Worm (Caenorhabditis elegans) whole organism, mixed stage, embryonic: ENCODE results near the gene idi-1.
A peak's percentile ranks its signal among the peaks of the same experiment; 100 is the strongest.

Source experiments
- M03D4.4 ChIP-seq: sonication (generic microtip); optimal IDR thresholded peaks from 2 replicates; lab custom pipeline; 2017; ENCODE audit warnings: mild to moderate bottlenecking, missing genetic modification characterization, missing compliant biosample characterization
- bed-3 ChIP-seq: fragments of 200-800 bp; sonication (Bioruptor generic); optimal IDR thresholded peaks from 3 replicates; lab custom pipeline; 2018; ENCODE audit warnings: mild to moderate bottlenecking, missing genetic modification characterization, moderate library complexity, missing compliant biosample characterization
- blmp-1 ChIP-seq: fragments of 150-350 bp; optimal IDR thresholded peaks from 2 replicates; lab custom pipeline; 2014; ENCODE audit warnings: missing biosample characterization, missing genetic modification characterization
- ceh-39 ChIP-seq: fragments of 150-350 bp; optimal IDR thresholded peaks from 2 replicates; lab custom pipeline; 2014; ENCODE audit warnings: missing biosample characterization, missing genetic modification characterization
- ceh-43 ChIP-seq: fragments of 200-800 bp; sonication (Bioruptor generic); optimal IDR thresholded peaks from 2 replicates; lab custom pipeline; 2018; ENCODE audit warnings: mild to moderate bottlenecking, missing genetic modification characterization, moderate library complexity, missing compliant biosample characterization
- ceh-83 ChIP-seq: fragments of 200-800 bp; sonication (Bioruptor generic); optimal IDR thresholded peaks from 2 replicates; lab custom pipeline; 2018; ENCODE audit warnings: mild to moderate bottlenecking, missing genetic modification characterization, missing compliant biosample characterization
- ces-1 ChIP-seq: fragments of 150-350 bp; optimal IDR thresholded peaks from 2 replicates; lab custom pipeline; 2014; ENCODE audit warnings: missing biosample characterization, missing genetic modification reagents, missing genetic modification characterization
- cnd-1 ChIP-seq: fragments of 200-800 bp; sonication (Bioruptor generic); optimal IDR thresholded peaks from 2 replicates; lab custom pipeline; 2018; ENCODE audit warnings: mild to moderate bottlenecking, missing genetic modification characterization, missing compliant biosample characterization
- drap-1 ChIP-seq: fragments of 200-800 bp; sonication (Bioruptor generic); optimal IDR thresholded peaks from 3 replicates; lab custom pipeline; 2018; ENCODE audit warnings: mild to moderate bottlenecking, missing genetic modification characterization, missing compliant biosample characterization
- elt-1 ChIP-seq: sonication (generic microtip); optimal IDR thresholded peaks from 2 replicates; lab custom pipeline; 2017; ENCODE audit warnings: missing genetic modification characterization, mild to moderate bottlenecking, missing compliant biosample characterization, antibody characterized with exemption, moderate library complexity, borderline replicate concordance; ENCODE audit not compliant: insufficient read depth
- elt-3 ChIP-seq: fragments of 150-350 bp; optimal IDR thresholded peaks from 2 replicates; lab custom pipeline; 2014; ENCODE audit warnings: missing biosample characterization, missing genetic modification characterization
- flh-1 ChIP-seq: fragments of 200-800 bp; sonication (Bioruptor generic); optimal IDR thresholded peaks from 2 replicates; lab custom pipeline; 2018; ENCODE audit warnings: mild to moderate bottlenecking, missing genetic modification characterization, moderate library complexity, missing compliant biosample characterization
- ham-2 ChIP-seq: fragments of 200-800 bp; sonication (Bioruptor generic); optimal IDR thresholded peaks from 2 replicates; lab custom pipeline; 2018; ENCODE audit warnings: mild to moderate bottlenecking, missing genetic modification characterization, missing compliant biosample characterization
- hlh-1 ChIP-seq: fragments of 150-350 bp; optimal IDR thresholded peaks from 2 replicates; lab custom pipeline; 2014; ENCODE audit warnings: missing biosample characterization, missing genetic modification reagents, missing genetic modification characterization
- lin-13 ChIP-seq: fragments of 150-350 bp; optimal IDR thresholded peaks from 2 replicates; lab custom pipeline; 2014; ENCODE audit warnings: missing biosample characterization, missing genetic modification characterization
- lin-32 ChIP-seq: fragments of 200-800 bp; sonication (Bioruptor generic); optimal IDR thresholded peaks from 2 replicates; lab custom pipeline; 2018; ENCODE audit warnings: mild to moderate bottlenecking, missing genetic modification characterization, missing compliant biosample characterization
- lsy-2 ChIP-seq: fragments of 150-350 bp; optimal IDR thresholded peaks from 2 replicates; lab custom pipeline; 2014; ENCODE audit warnings: missing biosample characterization, missing genetic modification characterization
- mab-5 ChIP-seq: fragments of 150-350 bp; optimal IDR thresholded peaks from 2 replicates; lab custom pipeline; 2014; ENCODE audit warnings: missing biosample characterization, missing genetic modification characterization
- mep-1 ChIP-seq: fragments of 150-350 bp; optimal IDR thresholded peaks from 2 replicates; lab custom pipeline; 2017; ENCODE audit warnings: missing biosample characterization, missing genetic modification reagents, missing genetic modification characterization, inconsistent platforms
- mls-2 ChIP-seq: sonication (generic microtip); optimal IDR thresholded peaks from 2 replicates; lab custom pipeline; 2016; ENCODE audit warnings: mild to moderate bottlenecking, missing genetic modification characterization, moderate library complexity, missing compliant biosample characterization
- nhr-12 ChIP-seq: fragments of 150-350 bp; optimal IDR thresholded peaks from 2 replicates; lab custom pipeline; 2014; ENCODE audit warnings: missing biosample characterization, missing genetic modification characterization
- nhr-2 ChIP-seq: fragments of 150-350 bp; optimal IDR thresholded peaks from 2 replicates; lab custom pipeline; 2014; ENCODE audit warnings: missing biosample characterization, missing genetic modification characterization
- nhr-237 ChIP-seq: fragments of 150-350 bp; optimal IDR thresholded peaks from 2 replicates; lab custom pipeline; 2014; ENCODE audit warnings: missing biosample characterization, missing genetic modification characterization
- nhr-28 ChIP-seq: fragments of 150-350 bp; optimal IDR thresholded peaks from 2 replicates; lab custom pipeline; 2014; ENCODE audit warnings: missing biosample characterization, missing genetic modification characterization
- nhr-76 ChIP-seq: sonication (generic microtip); optimal IDR thresholded peaks from 2 replicates; lab custom pipeline; 2017; ENCODE audit warnings: missing biosample characterization, missing genetic modification characterization
- pha-4 ChIP-seq: fragments of 150-350 bp; optimal IDR thresholded peaks from 2 replicates; lab custom pipeline; 2018; ENCODE audit warnings: missing biosample characterization, missing genetic modification reagents, missing genetic modification characterization
- sem-2 ChIP-seq: fragments of 200-800 bp; sonication (Bioruptor generic); optimal IDR thresholded peaks from 2 replicates; lab custom pipeline; 2018; ENCODE audit warnings: mild to moderate bottlenecking, missing genetic modification characterization, missing compliant biosample characterization
- snpc-4 ChIP-seq: fragments of 150-350 bp; optimal IDR thresholded peaks from 2 replicates; lab custom pipeline; 2014; ENCODE audit warnings: missing biosample characterization, missing genetic modification characterization
- sptf-1 ChIP-seq: sonication (generic microtip); optimal IDR thresholded peaks from 2 replicates; lab custom pipeline; 2017; ENCODE audit warnings: mild to moderate bottlenecking, missing genetic modification characterization, moderate library complexity, missing compliant biosample characterization
- tbx-8 ChIP-seq: fragments of 200-800 bp; sonication (Bioruptor generic); optimal IDR thresholded peaks from 2 replicates; lab custom pipeline; 2018; ENCODE audit warnings: mild to moderate bottlenecking, missing genetic modification characterization, moderate library complexity, missing compliant biosample characterization
- unc-120 ChIP-seq: sonication (generic microtip); optimal IDR thresholded peaks from 2 replicates; lab custom pipeline; 2017; ENCODE audit warnings: missing genetic modification characterization, missing compliant biosample characterization; ENCODE audit not compliant: poor library complexity, severe bottlenecking
- unc-39 ChIP-seq: fragments of 150-350 bp; optimal IDR thresholded peaks from 2 replicates; lab custom pipeline; 2014; ENCODE audit warnings: missing biosample characterization, missing genetic modification characterization
- unc-62 ChIP-seq: fragments of 150-350 bp; optimal IDR thresholded peaks from 2 replicates; lab custom pipeline; 2014; ENCODE audit warnings: missing biosample characterization, missing genetic modification reagents, missing genetic modification characterization
- zip-8 ChIP-seq: fragments of 150-350 bp; optimal IDR thresholded peaks from 2 replicates; lab custom pipeline; 2014; ENCODE audit warnings: missing biosample characterization, missing genetic modification characterization
- ztf-11 ChIP-seq: fragments of 150-350 bp; optimal IDR thresholded peaks from 2 replicates; lab custom pipeline; 2014; ENCODE audit warnings: missing biosample characterization, missing genetic modification characterization

Gene idi-1

DNA sequence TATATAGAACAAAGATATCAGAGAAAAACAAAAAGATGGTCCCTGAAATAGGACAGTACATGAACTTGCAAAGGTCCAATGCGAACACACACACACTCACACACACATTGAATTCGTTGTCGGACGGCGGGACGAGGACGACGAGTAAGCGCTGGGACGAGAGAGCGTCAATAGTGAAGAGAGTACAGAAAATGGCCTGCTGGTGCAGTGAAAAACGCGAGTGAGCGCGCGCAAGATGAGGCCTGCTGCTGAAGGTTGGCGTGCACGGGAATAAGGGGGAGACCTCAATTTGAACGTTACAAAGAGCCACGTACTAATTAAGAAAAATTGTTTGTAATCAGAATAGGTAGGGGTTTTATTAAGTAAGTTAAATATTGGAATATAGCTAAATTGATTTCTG, 35.5 kb downstream of the idi-1 start:
- TF ChIP-seq elt-1 (tag; lab: Kevin White, UChicago) (no peak), cnd-1 (peak; percentile 60), ham-2 (peak; percentile 48), bed-3 (GFP tag; lab: Kevin White, UChicago) (no peak), lin-32 (no peak), unc-120 (peak; percentile 25), hlh-1 (tag; lab: Kevin White, UChicago) (no peak), lsy-2 (tag; lab: Kevin White, UChicago) (peak; percentile 24), pha-4 (tag; lab: Kevin White, UChicago) (peak; percentile 15), nhr-2 (tag; lab: Kevin White, UChicago) (no peak), drap-1 (GFP tag; lab: Kevin White, UChicago) (peak; percentile 50), nhr-237 (no peak), unc-39 (tag; lab: Kevin White, UChicago) (no peak)
- TF ChIP-seq, all 35 proteins: peak for 6

DNA sequence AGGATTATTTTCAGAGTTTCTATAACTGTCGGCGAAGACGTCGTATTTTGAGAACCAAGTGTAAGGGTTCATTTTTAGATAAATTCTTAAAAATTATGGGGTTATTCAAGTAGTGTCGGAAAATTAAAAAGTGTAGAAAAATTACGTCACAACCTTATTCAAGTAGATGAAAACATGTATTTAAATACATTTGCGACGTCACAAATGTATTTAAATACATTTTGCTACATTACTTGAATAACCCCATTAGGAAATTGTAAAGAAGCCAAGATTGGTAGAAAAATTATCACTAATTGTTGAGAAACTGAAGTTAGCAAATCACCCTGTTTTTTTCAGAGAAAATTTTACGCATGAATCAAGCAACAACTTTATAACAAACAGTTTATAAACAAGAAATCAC, 37.7 kb downstream of the idi-1 start:
- no peak for TF ChIP-seq lsy-2 (tag; lab: Kevin White, UChicago)
- TF ChIP-seq lin-13, result no peak
- TF ChIP-seq snpc-4 (tag; lab: Kevin White, UChicago), result no peak
- TF ChIP-seq drap-1 (GFP tag; lab: Kevin White, UChicago), result no peak
- TF ChIP-seq nhr-2 (tag; lab: Kevin White, UChicago), result no peak
- TF ChIP-seq elt-3 (tag; lab: Kevin White, UChicago), result no peak
- TF ChIP-seq sptf-1 (tag; lab: Kevin White, UChicago), result no peak
- no peak for TF ChIP-seq elt-1 (tag; lab: Kevin White, UChicago)
- TF ChIP-seq mls-2, result no peak
- no peak for TF ChIP-seq ham-2
- no peak for TF ChIP-seq cnd-1
- TF ChIP-seq ceh-83, result no peak
- TF ChIP-seq sem-2 (GFP tag; lab: Kevin White, UChicago), result no peak
- no peak for TF ChIP-seq M03D4.4 (tag; lab: Kevin White, UChicago)
- TF ChIP-seq unc-120, result no peak
- TF ChIP-seq ceh-43, result no peak
- TF ChIP-seq bed-3 (GFP tag; lab: Kevin White, UChicago), result no peak
- no peak for TF ChIP-seq nhr-237
- TF ChIP-seq nhr-76 (tag; lab: Kevin White, UChicago), result no peak

ce11 chrIII:8130177-8130902, 38.8 kb downstream of the idi-1 start, which contains the start of the genes rpl-21 and C14B9.10:
rpl-21 (minus strand) TSS chrIII:8130227.
C14B9.10 (plus strand) TSS chrIII:8130852.
- TF ChIP-seq mep-1 (tag; lab: Kevin White, UChicago), result peak; percentile 91
- no peak for TF ChIP-seq nhr-12 (tag; lab: Kevin White, UChicago)
- no peak for TF ChIP-seq elt-1 (tag; lab: Kevin White, UChicago)
- no peak for TF ChIP-seq cnd-1
- no peak for TF ChIP-seq blmp-1
- no peak for TF ChIP-seq nhr-76 (tag; lab: Kevin White, UChicago)
- no peak for TF ChIP-seq unc-39 (tag; lab: Kevin White, UChicago)
- no peak for TF ChIP-seq drap-1 (GFP tag; lab: Kevin White, UChicago)
- no peak for TF ChIP-seq sptf-1 (tag; lab: Kevin White, UChicago)
- TF ChIP-seq nhr-2 (tag; lab: Kevin White, UChicago), result no peak
- no peak for TF ChIP-seq nhr-28
- no peak for TF ChIP-seq tbx-8 (GFP tag; lab: Kevin White, UChicago)
- TF ChIP-seq M03D4.4 (tag; lab: Kevin White, UChicago), result no peak
- peak; percentile 98 for TF ChIP-seq lsy-2 (tag; lab: Kevin White, UChicago)
- peak; percentile 25 for TF ChIP-seq hlh-1 (tag; lab: Kevin White, UChicago)
- TF ChIP-seq nhr-237, result peak; percentile 80
- TF ChIP-seq ceh-83, result no peak
- TF ChIP-seq flh-1 (GFP tag; lab: Kevin White, UChicago), result no peak
- TF ChIP-seq ceh-43, result no peak
- no peak for TF ChIP-seq mls-2
- TF ChIP-seq mab-5, result no peak
- TF ChIP-seq lin-13, result peak; percentile 76
- TF ChIP-seq unc-62, result peak; percentile 22
- TF ChIP-seq bed-3 (GFP tag; lab: Kevin White, UChicago), result no peak
- TF ChIP-seq ces-1 (GFP tag; lab: Kevin White, UChicago), result peak; percentile 67
- TF ChIP-seq elt-3 (tag; lab: Kevin White, UChicago), result no peak
- no peak for TF ChIP-seq lin-32
- no peak for TF ChIP-seq zip-8 (tag; lab: Kevin White, UChicago)
- TF ChIP-seq ham-2, result no peak
- TF ChIP-seq ceh-39, result peak; percentile 65
- TF ChIP-seq unc-120, result no peak
- no peak for TF ChIP-seq ztf-11 (tag; lab: Kevin White, UChicago)
- no peak for TF ChIP-seq sem-2 (GFP tag; lab: Kevin White, UChicago)
- TF ChIP-seq pha-4 (tag; lab: Kevin White, UChicago), result peak; percentile 83
- no peak for TF ChIP-seq snpc-4 (tag; lab: Kevin White, UChicago)
